Fruit fly (Drosophila melanogaster): ENCODE data around the gene eIF2alpha.

DNA sequence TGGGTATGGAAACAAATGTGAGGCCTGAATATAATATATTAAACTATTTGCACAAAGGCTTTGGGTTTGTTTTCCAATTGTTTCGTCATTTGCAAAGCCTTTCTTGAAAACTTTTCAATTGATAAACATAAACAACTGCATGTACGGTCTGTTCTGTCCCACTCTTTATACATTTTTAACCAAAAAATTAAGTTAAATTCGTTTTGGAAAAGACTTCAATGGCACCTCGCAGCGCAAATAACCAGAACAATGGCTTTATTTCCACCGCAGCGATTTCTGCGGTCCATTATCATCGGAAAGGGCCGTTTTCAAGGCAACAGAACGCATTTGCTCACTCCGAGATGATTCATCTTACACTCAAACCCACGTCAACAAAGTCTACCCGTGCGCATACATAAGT is 25.9 kb downstream of the eIF2alpha start:
- TF ChIP-seq Sox102F (GFP tag; optimal IDR thresholded peaks at IDR 0.05) (no peak), Hr39 (GFP tag; optimal IDR thresholded peaks at IDR 0.05) (no peak), fd59A (GFP tag; optimal IDR thresholded peaks at IDR 0.05) (no peak), CG15336 (GFP tag; IDR thresholded peaks at IDR 0.05) (no peak), Eip75B (GFP tag; optimal IDR thresholded peaks at IDR 0.05) (no peak), CG3919 (GFP tag; optimal IDR thresholded peaks at IDR 0.05) (no peak), pdm3 (GFP tag; optimal IDR thresholded peaks at IDR 0.05) (no peak), CG6163 (GFP tag; IDR thresholded peaks at IDR 0.05) (no peak), topi (GFP tag; optimal IDR thresholded peaks at IDR 0.05) (no peak), Lpt (GFP tag; optimal IDR thresholded peaks at IDR 0.05) (no peak), CG7368 (GFP tag; optimal IDR thresholded peaks at IDR 0.05) (no peak), CG1621 (tag; optimal IDR thresholded peaks at IDR 0.05) (no peak), Ets96B (tag; optimal IDR thresholded peaks at IDR 0.05) (no peak)

All from whole organism, prepupa.